Fruit fly (Drosophila melanogaster) whole organism, embryonic: ENCODE measurements around the gene CG5171.

ENCODE experiments used
- Bgb ChIP-seq: fragments of 200-800 bp; sonication (Bioruptor generic); IDR thresholded peaks from 2 replicates; pipeline ENCODE4 v1.3.6; 2022; ENCODE audit warnings: missing biosample characterization, missing genetic modification characterization; ENCODE audit not compliant: partially characterized antibody
- C15 ChIP-seq: fragments of 200-800 bp; sonication (Bioruptor generic); IDR thresholded peaks from 3 replicates; pipeline ENCODE4 v1.3.6; 2022; ENCODE audit warnings: missing biosample characterization, missing genetic modification characterization
- CG11093 ChIP-seq: fragments of 200-800 bp; sonication (Bioruptor generic); IDR thresholded peaks from 3 replicates; pipeline ENCODE4 v1.3.6; 2022; ENCODE audit warnings: missing biosample characterization, missing genetic modification characterization
- CG11247 ChIP-seq: fragments of 200-800 bp; sonication (Bioruptor generic); IDR thresholded peaks from 2 replicates; pipeline ENCODE4 v1.3.6; 2022; ENCODE audit warnings: missing biosample characterization, missing genetic modification characterization
- CG12391 ChIP-seq: fragments of 200-800 bp; sonication (Bioruptor generic); optimal IDR thresholded peaks from 3 replicates; lab custom pipeline; 2018; ENCODE audit warnings: missing biosample characterization, mild to moderate bottlenecking, missing genetic modification characterization, moderate library complexity
- CG14441 ChIP-seq: fragments of 200-800 bp; sonication (Bioruptor generic); IDR thresholded peaks from 2 replicates; pipeline ENCODE4 v1.3.6; 2022; ENCODE audit warnings: missing biosample characterization, missing genetic modification characterization
- CG14667 ChIP-seq: fragments of 200-800 bp; sonication (Bioruptor generic); IDR thresholded peaks from 2 replicates; pipeline ENCODE4 v1.3.6; 2022; ENCODE audit warnings: missing biosample characterization, missing genetic modification characterization
- CG15514 ChIP-seq: fragments of 200-800 bp; sonication (Bioruptor generic); optimal IDR thresholded peaks from 3 replicates; lab custom pipeline; 2017; ENCODE audit warnings: missing biosample characterization, missing genetic modification characterization, mild to moderate bottlenecking, moderate library complexity, missing genetic modification reagents
- CG16863 ChIP-seq: fragments of 200-800 bp; sonication (Bioruptor generic); optimal IDR thresholded peaks from 3 replicates; lab custom pipeline; 2016; ENCODE audit warnings: missing biosample characterization, missing genetic modification characterization
- CG17359 ChIP-seq: fragments of 200-800 bp; sonication (Bioruptor generic); optimal IDR thresholded peaks from 3 replicates; lab custom pipeline; 2018; ENCODE audit warnings: missing biosample characterization, mild to moderate bottlenecking, missing genetic modification characterization, moderate library complexity
- CG6175 ChIP-seq: fragments of 200-800 bp; sonication (Bioruptor generic); IDR thresholded peaks from 3 replicates; pipeline ENCODE4 v1.3.6; 2022; ENCODE audit warnings: missing biosample characterization, missing genetic modification characterization
- CG6689 ChIP-seq: fragments of 200-800 bp; sonication (Bioruptor generic); IDR thresholded peaks from 2 replicates; pipeline ENCODE4 v1.3.6; 2022; ENCODE audit warnings: missing biosample characterization, missing genetic modification characterization
- CG7928 ChIP-seq: fragments of 200-800 bp; sonication (Bioruptor generic); optimal IDR thresholded peaks from 2 replicates; lab custom pipeline; 2017; ENCODE audit warnings: missing biosample characterization, mild to moderate bottlenecking, missing genetic modification characterization
- CG8281 ChIP-seq: fragments of 200-800 bp; sonication (Bioruptor generic); optimal IDR thresholded peaks from 2 replicates; lab custom pipeline; 2018; ENCODE audit warnings: missing biosample characterization, mild to moderate bottlenecking, missing genetic modification characterization, moderate library complexity
- CG8924 ChIP-seq: fragments of 200-800 bp; optimal IDR thresholded peaks from 3 replicates; lab custom pipeline; 2019; ENCODE audit warnings: missing biosample characterization, mild to moderate bottlenecking, missing genetic modification characterization, moderate library complexity
- CG9437 ChIP-seq: fragments of 200-800 bp; sonication (Bioruptor generic); optimal IDR thresholded peaks from 2 replicates; lab custom pipeline; 2018; ENCODE audit warnings: missing biosample characterization, mild to moderate bottlenecking, missing genetic modification characterization
- Camta ChIP-seq: fragments of 200-800 bp; sonication (Bioruptor generic); optimal IDR thresholded peaks from 2 replicates; lab custom pipeline; 2016; ENCODE audit warnings: missing biosample characterization, missing genetic modification characterization
- Chrac-16 ChIP-seq: fragments of 200-800 bp; sonication (Bioruptor generic); optimal IDR thresholded peaks from 3 replicates; lab custom pipeline; 2016; ENCODE audit warnings: missing biosample characterization, missing genetic modification characterization
- Dref ChIP-seq: fragments of 200-800 bp; sonication (Bioruptor generic); IDR thresholded peaks from 2 replicates; pipeline ENCODE4 v1.3.6; 2022; ENCODE audit warnings: missing biosample characterization, missing genetic modification characterization
- Ets97D ChIP-seq: fragments of 200-800 bp; sonication (Bioruptor generic); optimal IDR thresholded peaks from 3 replicates; lab custom pipeline; 2016; ENCODE audit warnings: missing biosample characterization, missing genetic modification characterization
- Gsc ChIP-seq: fragments of 200-800 bp; sonication (Bioruptor generic); IDR thresholded peaks from 2 replicates; pipeline ENCODE4 v1.3.6; 2022; ENCODE audit warnings: missing biosample characterization, missing genetic modification characterization
- HLH3B ChIP-seq: fragments of 200-800 bp; sonication (Bioruptor generic); IDR thresholded peaks from 2 replicates; pipeline ENCODE4 v1.3.6; 2022; ENCODE audit warnings: missing biosample characterization, missing genetic modification characterization
- Hr78 ChIP-seq, 2 experiments: fragments of 200-800 bp in 1 of 2; fragments of >200 bp in 1 of 2; sonication (Bioruptor generic) in 1 of 2; optimal IDR thresholded peaks; 2 replicates each; lab custom pipeline; 2017 to 2019; ENCODE audit warnings: missing biosample characterization in 2 of 2, missing genetic modification characterization in 2 of 2, mild to moderate bottlenecking in 1 of 2, moderate library complexity in 1 of 2
- Myb ChIP-seq: fragments of 200-800 bp; sonication (Bioruptor generic); optimal IDR thresholded peaks from 2 replicates; lab custom pipeline; 2016; ENCODE audit warnings: missing biosample characterization, missing genetic modification characterization
- Nf-YA ChIP-seq: fragments of 200-800 bp; sonication (Bioruptor generic); IDR thresholded peaks from 2 replicates; pipeline ENCODE4 v1.3.6; 2022; ENCODE audit warnings: missing biosample characterization, missing genetic modification characterization
- Nf-YB ChIP-seq: fragments of 200-800 bp; sonication (Bioruptor generic); optimal IDR thresholded peaks from 3 replicates; lab custom pipeline; 2019; ENCODE audit warnings: missing biosample characterization, mild to moderate bottlenecking, missing genetic modification characterization, moderate library complexity
- Taf1 ChIP-seq: fragments of 200-800 bp; sonication (Bioruptor generic); IDR thresholded peaks from 2 replicates; pipeline ENCODE4 v1.3.6; 2022; ENCODE audit warnings: missing biosample characterization, missing genetic modification characterization
- Tbp ChIP-seq: fragments of >200 bp; optimal IDR thresholded peaks from 2 replicates; lab custom pipeline; 2018; ENCODE audit warnings: missing biosample characterization, missing genetic modification characterization
- Trl ChIP-seq, 3 experiments: fragments of >200 bp in 2 of 3; fragments of 200-800 bp in 1 of 3; sonication (Bioruptor generic) in 1 of 3; optimal IDR thresholded peaks; 2 replicates in 1 of 3; 3 replicates in 2 of 3; lab custom pipeline; 2016 to 2017; ENCODE audit warnings: missing biosample characterization in 1 of 3, missing genetic modification characterization in 1 of 3
- Usf ChIP-seq: fragments of 200-800 bp; sonication (Bioruptor generic); optimal IDR thresholded peaks from 2 replicates; lab custom pipeline; 2017; ENCODE audit warnings: missing genotype, missing biosample characterization, missing genetic modification characterization
- ap ChIP-seq: fragments of 200-800 bp; sonication (Bioruptor generic); IDR thresholded peaks from 2 replicates; pipeline ENCODE4 v1.3.6; 2022; ENCODE audit warnings: missing biosample characterization, missing genetic modification characterization
- crc ChIP-seq: fragments of 200-800 bp; sonication (Bioruptor generic); optimal IDR thresholded peaks from 2 replicates; lab custom pipeline; 2016; ENCODE audit warnings: missing biosample characterization, missing genetic modification characterization
- crp ChIP-seq, 2 experiments: fragments of 200-800 bp; sonication (Bioruptor generic); optimal IDR thresholded peaks; 2 replicates in 1 of 2; 3 replicates in 1 of 2; lab custom pipeline; 2017; ENCODE audit warnings: missing biosample characterization in 2 of 2, missing genetic modification characterization in 2 of 2, mild to moderate bottlenecking in 1 of 2, moderate library complexity in 1 of 2
- dan ChIP-seq: fragments of 200-800 bp; sonication (Bioruptor generic); IDR thresholded peaks from 2 replicates; pipeline ENCODE4 v1.3.6; 2022; ENCODE audit warnings: missing biosample characterization, missing genetic modification characterization
- disco-r ChIP-seq: fragments of 200-800 bp; sonication (Bioruptor generic); optimal IDR thresholded peaks from 2 replicates; lab custom pipeline; 2016; ENCODE audit warnings: missing biosample characterization, missing genetic modification characterization
- dmrt99B ChIP-seq: fragments of 200-800 bp; sonication (Bioruptor generic); optimal IDR thresholded peaks from 2 replicates; lab custom pipeline; 2018; ENCODE audit warnings: missing biosample characterization, mild to moderate bottlenecking, missing genetic modification characterization, moderate library complexity
- exex ChIP-seq: fragments of 200-800 bp; sonication (Bioruptor generic); optimal IDR thresholded peaks from 4 replicates; lab custom pipeline; 2018; ENCODE audit warnings: missing biosample characterization, mild to moderate bottlenecking, missing genetic modification characterization, moderate library complexity
- fd96Cb ChIP-seq: fragments of 200-800 bp; sonication (Bioruptor generic); optimal IDR thresholded peaks from 2 replicates; lab custom pipeline; 2018; ENCODE audit warnings: missing biosample characterization, mild to moderate bottlenecking, missing genetic modification characterization, moderate library complexity
- gt ChIP-seq: fragments of 200-800 bp; sonication (Bioruptor generic); IDR thresholded peaks from 2 replicates; pipeline ENCODE4 v1.3.6; 2022; ENCODE audit warnings: missing biosample characterization, missing genetic modification characterization
- jing ChIP-seq: fragments of 200-800 bp; sonication (Bioruptor generic); optimal IDR thresholded peaks from 2 replicates; lab custom pipeline; 2018; ENCODE audit warnings: missing biosample characterization, mild to moderate bottlenecking, missing genetic modification characterization
- lab ChIP-seq: fragments of 200-800 bp; sonication (Bioruptor generic); optimal IDR thresholded peaks from 3 replicates; lab custom pipeline; 2017; ENCODE audit warnings: missing biosample characterization, missing genetic modification characterization, mild to moderate bottlenecking, moderate library complexity, missing genetic modification reagents
- nau ChIP-seq: fragments of 200-800 bp; sonication (Bioruptor generic); optimal IDR thresholded peaks from 3 replicates; lab custom pipeline; 2017; ENCODE audit warnings: missing biosample characterization, mild to moderate bottlenecking, missing genetic modification characterization, missing genetic modification reagents
- odd ChIP-seq: fragments of 200-800 bp; sonication (Bioruptor generic); optimal IDR thresholded peaks from 2 replicates; lab custom pipeline; 2017; ENCODE audit warnings: missing biosample characterization, mild to moderate bottlenecking, missing genetic modification characterization
- pan ChIP-seq, 4 experiments: fragments of >200 bp in 3 of 4; fragments of 200-800 bp in 1 of 4; sonication (Bioruptor generic) in 1 of 4; optimal IDR thresholded peaks in 3 of 4; IDR thresholded peaks in 1 of 4; 2 replicates each; pipeline versions ENCODE4 v1.3.6 to Lab custom; 2017 to 2022; ENCODE audit warnings: missing biosample characterization in 2 of 4, missing genetic modification characterization in 2 of 4, mixed read lengths in 1 of 4
- pho ChIP-seq: fragments of 200-800 bp; sonication (Bioruptor generic); optimal IDR thresholded peaks from 2 replicates; lab custom pipeline; 2016; ENCODE audit warnings: missing biosample characterization, missing genetic modification characterization
- salm ChIP-seq: fragments of 200-800 bp; sonication (Bioruptor generic); optimal IDR thresholded peaks from 2 replicates; lab custom pipeline; 2018; ENCODE audit warnings: missing biosample characterization, mild to moderate bottlenecking, missing genetic modification characterization
- schlank ChIP-seq: fragments of 200-800 bp; sonication (Bioruptor generic); optimal IDR thresholded peaks from 2 replicates; lab custom pipeline; 2018; ENCODE audit warnings: missing biosample characterization, mild to moderate bottlenecking, missing genetic modification characterization
- ssp ChIP-seq: fragments of 200-800 bp; sonication (Bioruptor generic); IDR thresholded peaks from 2 replicates; pipeline ENCODE4 v1.3.6; 2022; ENCODE audit warnings: missing biosample characterization, missing genetic modification characterization
- sug ChIP-seq: fragments of 200-800 bp; optimal IDR thresholded peaks from 2 replicates; lab custom pipeline; 2019; ENCODE audit warnings: missing biosample characterization, mild to moderate bottlenecking, missing genetic modification characterization, moderate library complexity
- zfh1 ChIP-seq: fragments of 200-800 bp; sonication (Bioruptor generic); IDR thresholded peaks from 3 replicates; pipeline ENCODE4 v1.3.6; 2022; ENCODE audit warnings: missing biosample characterization, missing genetic modification characterization

CG5171 gene

DNA sequence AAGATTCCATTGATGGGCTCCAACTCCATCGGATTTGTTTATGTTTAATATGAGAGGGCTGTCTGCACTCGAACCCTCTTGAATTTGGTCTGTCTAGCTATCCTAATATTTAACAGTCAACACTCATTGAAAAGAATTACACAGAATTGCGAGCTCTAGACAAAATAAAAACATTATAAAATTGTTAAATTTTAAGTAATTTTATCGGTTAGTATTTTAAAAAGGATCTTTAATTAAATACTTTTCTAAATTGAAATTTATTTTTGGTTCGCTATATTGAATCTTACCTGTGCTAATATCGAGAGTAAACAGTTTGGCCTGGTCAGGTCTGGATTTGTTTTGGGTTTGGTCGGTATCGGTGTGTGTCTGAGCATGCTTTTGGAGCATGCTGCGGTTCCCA lies 492 bp downstream of the CG5171 start (continued):
- TF ChIP-seq dan (GFP tag; lab: Robert Waterston, UW) (no peak), CG7928 (GFP tag; lab: Kevin White, UChicago) (peak; percentile 12), salm (tag; lab: Kevin White, UChicago) (peak; percentile 57), Trl (optimal IDR thresholded peaks at IDR 0.05; lab: Kevin White, UChicago) (no peak), Trl (GFP tag; optimal IDR thresholded peaks at IDR 0.05; lab: Kevin White, UChicago) (no peak), Camta (GFP tag; lab: Kevin White, UChicago) (peak; percentile 16), CG16863 (GFP tag; lab: Kevin White, UChicago) (no peak), CG11093 (GFP tag; lab: Robert Waterston, UW) (peak; percentile 59; the same call in 2 of the 3 replicates), CG15514 (GFP tag; lab: Kevin White, UChicago) (peak; percentile 29), Usf (GFP tag; lab: Kevin White, UChicago) (peak; percentile 23), crc (GFP tag; lab: Kevin White, UChicago) (no peak), fd96Cb (tag; lab: Kevin White, UChicago) (peak; percentile 55), lab (GFP tag; lab: Kevin White, UChicago) (peak; percentile 78), zfh1 (GFP tag; lab: Robert Waterston, UW) (peak; percentile 77; the same call in 2 of the 3 replicates), schlank (peak; percentile 27), Tbp (GFP tag; lab: Kevin White, UChicago) (no peak), Bgb (GFP tag; lab: Robert Waterston, UW) (no peak), CG9437 (peak; percentile 35), Nf-YA (GFP tag; lab: Robert Waterston, UW) (peak; percentile 71), C15 (GFP tag; lab: Robert Waterston, UW) (no peak), CG12391 (peak; percentile 71), sug (tag; lab: Kevin White, UChicago) (peak; percentile 63), disco-r (GFP tag; lab: Kevin White, UChicago) (no peak), Hr78 (GFP tag; optimal IDR thresholded peaks at IDR 0.05; lab: Kevin White, UChicago) (no peak), pho (GFP tag; lab: Kevin White, UChicago) (no peak), gt (0 out of 2 replicates have a peak, but pooled peaks have one; percentile 44), CG6689 (GFP tag; lab: Robert Waterston, UW) (peak; percentile 78), Myb (GFP tag; lab: Kevin White, UChicago) (peak; percentile 15), crp (GFP tag; optimal IDR thresholded peaks at IDR 0.05; lab: Kevin White, UChicago) (no peak), CG8281 (tag; lab: Kevin White, UChicago) (peak; percentile 7), Dref (GFP tag; lab: Robert Waterston, UW) (no peak), CG14441 (GFP tag; lab: Robert Waterston, UW) (peak; percentile 78), dmrt99B (tag; lab: Kevin White, UChicago) (peak; percentile 83), Nf-YB (GFP tag; lab: Kevin White, UChicago) (peak; percentile 30), Gsc (GFP tag; lab: Robert Waterston, UW) (no peak), CG11247 (peak; percentile 73; the same call in 1 of the 2 replicates), CG17359 (tag; lab: Kevin White, UChicago) (peak; percentile 80), ap (GFP tag; lab: Robert Waterston, UW) (no peak), exex (tag; lab: Kevin White, UChicago) (peak; percentile 28), ssp (GFP tag; lab: Robert Waterston, UW) (peak; percentile 54), CG14667 (GFP tag; lab: Robert Waterston, UW) (peak; percentile 64), Chrac-16 (GFP tag; lab: Kevin White, UChicago) (peak; percentile 53), CG6175 (GFP tag; lab: Robert Waterston, UW) (no peak), CG8924 (tag; lab: Kevin White, UChicago) (peak; percentile 75), jing (no peak), HLH3B (GFP tag; lab: Robert Waterston, UW) (peak; percentile 80), Ets97D (GFP tag; lab: Kevin White, UChicago) (no peak), pan (optimal IDR thresholded peaks at IDR 0.05; lab: Kevin White, UChicago) (no peak), pan (GFP tag; optimal IDR thresholded peaks at IDR 0.05 in 1 of 2, IDR thresholded peaks at IDR 0.05 in 1 of 2) (peak in 1 of 2 experiments; percentile 86), nau (GFP tag; lab: Kevin White, UChicago) (no peak), odd (GFP tag; lab: Kevin White, UChicago) (peak; percentile 52), Taf1 (GFP tag; lab: Robert Waterston, UW) (peak; percentile 66; the same call in 1 of the 2 replicates)
